Fruit fly (Drosophila melanogaster) whole organism, embryonic: ENCODE measurements around the gene Hacd2.

ENCODE experiments used
- Bteb2 ChIP-seq: fragments of 200-800 bp; sonication (Bioruptor generic); optimal IDR thresholded peaks from 2 replicates; lab custom pipeline; 2016; ENCODE audit warnings: missing biosample characterization, missing genetic modification characterization
- C15 ChIP-seq: fragments of 200-800 bp; sonication (Bioruptor generic); IDR thresholded peaks from 3 replicates; pipeline ENCODE4 v1.3.6; 2022; ENCODE audit warnings: missing biosample characterization, missing genetic modification characterization
- CG12155 ChIP-seq: fragments of 200-800 bp; sonication (Bioruptor generic); optimal IDR thresholded peaks from 3 replicates; lab custom pipeline; 2016; ENCODE audit warnings: missing biosample characterization, missing genetic modification characterization
- CG12236 ChIP-seq: fragments of 200-800 bp; sonication (Bioruptor generic); optimal IDR thresholded peaks from 2 replicates; lab custom pipeline; 2016; ENCODE audit warnings: missing biosample characterization, missing genetic modification characterization
- CG13287 ChIP-seq: fragments of 200-800 bp; sonication (Bioruptor generic); IDR thresholded peaks from 2 replicates; pipeline ENCODE4 v1.3.6; 2022; ENCODE audit warnings: missing biosample characterization, missing genetic modification characterization; ENCODE audit not compliant: partially characterized antibody
- CG13624 ChIP-seq: fragments of 200-800 bp; sonication (Bioruptor generic); optimal IDR thresholded peaks from 2 replicates; lab custom pipeline; 2016; ENCODE audit warnings: missing biosample characterization, missing genetic modification characterization
- CG1792 ChIP-seq: fragments of 200-800 bp; sonication (Bioruptor generic); optimal IDR thresholded peaks from 2 replicates; lab custom pipeline; 2016; ENCODE audit warnings: missing biosample characterization, missing genetic modification characterization
- CG31365 ChIP-seq: fragments of 200-800 bp; sonication (Bioruptor generic); optimal IDR thresholded peaks from 2 replicates; lab custom pipeline; 2018; ENCODE audit warnings: missing biosample characterization, mild to moderate bottlenecking, missing genetic modification characterization
- CG3163 ChIP-seq: fragments of 200-800 bp; sonication (Bioruptor generic); optimal IDR thresholded peaks from 3 replicates; lab custom pipeline; 2016; ENCODE audit warnings: missing biosample characterization, missing genetic modification characterization
- CG34224 ChIP-seq: fragments of 200-800 bp; sonication (Bioruptor generic); IDR thresholded peaks from 3 replicates; pipeline ENCODE4 v1.3.6; 2022; ENCODE audit warnings: missing biosample characterization, missing genetic modification characterization; ENCODE audit not compliant: partially characterized antibody
- CG4424 ChIP-seq: fragments of 200-800 bp; sonication (Bioruptor generic); optimal IDR thresholded peaks from 3 replicates; lab custom pipeline; 2016; ENCODE audit warnings: missing biosample characterization, missing genetic modification characterization
- CG4707 ChIP-seq: fragments of 200-800 bp; sonication (Bioruptor generic); optimal IDR thresholded peaks from 2 replicates; lab custom pipeline; 2018; ENCODE audit warnings: missing biosample characterization, mild to moderate bottlenecking, missing genetic modification characterization, moderate library complexity
- CG6254 ChIP-seq: fragments of 200-800 bp; sonication (Bioruptor generic); optimal IDR thresholded peaks from 3 replicates; lab custom pipeline; 2017; ENCODE audit warnings: mild to moderate bottlenecking, missing biosample characterization, missing genetic modification reagents, missing genetic modification characterization
- CG6683 ChIP-seq: fragments of 200-800 bp; sonication (Bioruptor generic); optimal IDR thresholded peaks from 2 replicates; lab custom pipeline; 2017; ENCODE audit warnings: missing biosample characterization, mild to moderate bottlenecking, missing genetic modification characterization, missing genetic modification reagents
- CG6689 ChIP-seq: fragments of 200-800 bp; sonication (Bioruptor generic); IDR thresholded peaks from 2 replicates; pipeline ENCODE4 v1.3.6; 2022; ENCODE audit warnings: missing biosample characterization, missing genetic modification characterization
- CG6854 ChIP-seq: fragments of 200-800 bp; sonication (Bioruptor generic); optimal IDR thresholded peaks from 3 replicates; lab custom pipeline; 2017; ENCODE audit warnings: missing biosample characterization, mild to moderate bottlenecking, missing genetic modification characterization
- CG7839 ChIP-seq: fragments of 200-800 bp; sonication (Bioruptor generic); optimal IDR thresholded peaks from 3 replicates; lab custom pipeline; 2018; ENCODE audit warnings: missing biosample characterization, mild to moderate bottlenecking, missing genetic modification characterization, moderate library complexity
- CG8359 ChIP-seq: fragments of 200-800 bp; sonication (Bioruptor generic); optimal IDR thresholded peaks from 2 replicates; lab custom pipeline; 2017; ENCODE audit warnings: missing biosample characterization, mild to moderate bottlenecking, missing genetic modification characterization, borderline replicate concordance
- CG9876 ChIP-seq: fragments of 200-800 bp; sonication (Bioruptor generic); optimal IDR thresholded peaks from 2 replicates; lab custom pipeline; 2016; ENCODE audit warnings: missing biosample characterization, missing genetic modification characterization
- Drgx ChIP-seq: fragments of 200-800 bp; sonication (Bioruptor generic); IDR thresholded peaks from 2 replicates; pipeline ENCODE4 v1.3.6; 2022; ENCODE audit warnings: missing biosample characterization, missing genetic modification characterization
- Elba2 ChIP-seq: fragments of 200-800 bp; sonication (Bioruptor generic); optimal IDR thresholded peaks from 3 replicates; lab custom pipeline; 2016; ENCODE audit warnings: missing biosample characterization, missing genetic modification characterization
- Fer1 ChIP-seq: fragments of 200-800 bp; sonication (Bioruptor generic); optimal IDR thresholded peaks from 2 replicates; lab custom pipeline; 2017; ENCODE audit warnings: missing biosample characterization, mild to moderate bottlenecking, missing genetic modification characterization
- Gsc ChIP-seq: fragments of 200-800 bp; sonication (Bioruptor generic); IDR thresholded peaks from 2 replicates; pipeline ENCODE4 v1.3.6; 2022; ENCODE audit warnings: missing biosample characterization, missing genetic modification characterization
- HLHmδ ChIP-seq: fragments of 200-800 bp; sonication (Bioruptor generic); optimal IDR thresholded peaks from 2 replicates; lab custom pipeline; 2018; ENCODE audit warnings: missing biosample characterization, mild to moderate bottlenecking, missing genetic modification characterization, moderate library complexity
- MBD-R2 ChIP-seq: fragments of 200-800 bp; sonication (Bioruptor generic); IDR thresholded peaks from 2 replicates; pipeline ENCODE4 v1.3.6; 2022; ENCODE audit warnings: missing biosample characterization, missing genetic modification characterization
- Meics ChIP-seq: fragments of 200-800 bp; sonication (Bioruptor generic); optimal IDR thresholded peaks from 2 replicates; lab custom pipeline; 2017; ENCODE audit warnings: missing biosample characterization, mild to moderate bottlenecking, missing genetic modification characterization
- NC2β ChIP-seq: fragments of 200-800 bp; sonication (Bioruptor generic); optimal IDR thresholded peaks from 2 replicates; lab custom pipeline; 2016; ENCODE audit warnings: missing biosample characterization, missing genetic modification characterization
- Neu2 ChIP-seq: fragments of 200-800 bp; sonication (Bioruptor generic); optimal IDR thresholded peaks from 3 replicates; lab custom pipeline; 2016; ENCODE audit warnings: missing biosample characterization, missing genetic modification characterization, borderline replicate concordance
- Optix ChIP-seq: fragments of 200-800 bp; sonication (Bioruptor generic); IDR thresholded peaks from 3 replicates; pipeline ENCODE4 v1.3.6; 2022; ENCODE audit warnings: missing biosample characterization, missing genetic modification characterization
- Rfx ChIP-seq: fragments of 200-800 bp; sonication (Bioruptor generic); IDR thresholded peaks from 2 replicates; pipeline ENCODE4 v1.3.6; 2022; ENCODE audit warnings: missing biosample characterization, missing genetic modification characterization
- al ChIP-seq: fragments of 200-800 bp; sonication (Bioruptor generic); IDR thresholded peaks from 2 replicates; pipeline ENCODE4 v1.3.6; 2022; ENCODE audit warnings: missing biosample characterization, missing genetic modification characterization
- ase ChIP-seq: fragments of 200-800 bp; sonication (Bioruptor generic); IDR thresholded peaks from 3 replicates; pipeline ENCODE4 v1.3.6; 2022; ENCODE audit warnings: missing biosample characterization, missing genetic modification characterization
- bab2 ChIP-seq: fragments of 200-800 bp; sonication (Bioruptor generic); optimal IDR thresholded peaks from 2 replicates; lab custom pipeline; 2016; ENCODE audit warnings: missing biosample characterization, missing genetic modification characterization
- cato ChIP-seq: fragments of 200-800 bp; sonication (Bioruptor generic); optimal IDR thresholded peaks from 2 replicates; lab custom pipeline; 2016; ENCODE audit warnings: missing biosample characterization, missing genetic modification characterization, borderline replicate concordance
- crp ChIP-seq, 2 experiments: fragments of 200-800 bp; sonication (Bioruptor generic); optimal IDR thresholded peaks; 2 replicates in 1 of 2; 3 replicates in 1 of 2; lab custom pipeline; 2017; ENCODE audit warnings: missing biosample characterization in 2 of 2, missing genetic modification characterization in 2 of 2, mild to moderate bottlenecking in 1 of 2, moderate library complexity in 1 of 2
- da ChIP-seq: fragments of 200-800 bp; sonication (Bioruptor generic); optimal IDR thresholded peaks from 2 replicates; lab custom pipeline; 2016; ENCODE audit warnings: missing biosample characterization, missing genetic modification characterization
- dan ChIP-seq: fragments of 200-800 bp; sonication (Bioruptor generic); IDR thresholded peaks from 2 replicates; pipeline ENCODE4 v1.3.6; 2022; ENCODE audit warnings: missing biosample characterization, missing genetic modification characterization
- disco-r ChIP-seq: fragments of 200-800 bp; sonication (Bioruptor generic); optimal IDR thresholded peaks from 2 replicates; lab custom pipeline; 2016; ENCODE audit warnings: missing biosample characterization, missing genetic modification characterization
- esg ChIP-seq: fragments of 200-800 bp; sonication (Bioruptor generic); conservative IDR thresholded peaks from 2 replicates; pipeline ENCODE4 v1.3.6; 2022; ENCODE audit warnings: missing biosample characterization, missing genetic modification characterization
- h ChIP-seq: fragments of >200 bp; optimal IDR thresholded peaks from 2 replicates; lab custom pipeline; 2017
- lov ChIP-seq, 2 experiments: fragments of 200-800 bp in 1 of 2; fragments of >200 bp in 1 of 2; sonication (Bioruptor generic) in 1 of 2; IDR thresholded peaks in 1 of 2; optimal IDR thresholded peaks in 1 of 2; 2 replicates in 1 of 2; 3 replicates in 1 of 2; pipeline versions ENCODE4 v1.3.6 to Lab custom; 2017 to 2022; ENCODE audit warnings: missing biosample characterization in 1 of 2, missing genetic modification characterization in 1 of 2
- nerfin-2 ChIP-seq: fragments of 200-800 bp; sonication (Bioruptor generic); IDR thresholded peaks from 2 replicates; pipeline ENCODE4 v1.3.6; 2022; ENCODE audit warnings: missing biosample characterization, missing genetic modification characterization; ENCODE audit not compliant: partially characterized antibody
- salm ChIP-seq: fragments of 200-800 bp; sonication (Bioruptor generic); optimal IDR thresholded peaks from 2 replicates; lab custom pipeline; 2018; ENCODE audit warnings: missing biosample characterization, mild to moderate bottlenecking, missing genetic modification characterization
- sd ChIP-seq: fragments of 200-800 bp; sonication (Bioruptor generic); optimal IDR thresholded peaks from 3 replicates; lab custom pipeline; 2018; ENCODE audit warnings: missing biosample characterization, mild to moderate bottlenecking, missing genetic modification characterization, moderate library complexity
- sens-2 ChIP-seq: fragments of 200-800 bp; sonication (Bioruptor generic); IDR thresholded peaks from 2 replicates; pipeline ENCODE4 v1.3.6; 2022; ENCODE audit warnings: missing biosample characterization, missing genetic modification characterization
- shn ChIP-seq: fragments of 200-800 bp; sonication (Bioruptor generic); optimal IDR thresholded peaks from 3 replicates; lab custom pipeline; 2016; ENCODE audit warnings: missing biosample characterization, missing genetic modification characterization
- sna ChIP-seq: fragments of 200-800 bp; sonication (Bioruptor generic); IDR thresholded peaks from 2 replicates; pipeline ENCODE4 v1.3.6; 2022; ENCODE audit warnings: missing biosample characterization, missing genetic modification characterization; ENCODE audit not compliant: partially characterized antibody
- sqz ChIP-seq: fragments of 200-800 bp; sonication (Bioruptor generic); optimal IDR thresholded peaks from 3 replicates; lab custom pipeline; 2018; ENCODE audit warnings: missing biosample characterization, mild to moderate bottlenecking, missing genetic modification characterization
- twi ChIP-seq: fragments of 200-800 bp; optimal IDR thresholded peaks from 2 replicates; lab custom pipeline; 2019; ENCODE audit warnings: missing biosample characterization, mild to moderate bottlenecking, missing genetic modification characterization, moderate library complexity
- zen2 ChIP-seq: fragments of 200-800 bp; sonication (Bioruptor generic); IDR thresholded peaks from 3 replicates; pipeline ENCODE4 v1.3.6; 2022; ENCODE audit warnings: missing biosample characterization, missing genetic modification characterization; ENCODE audit not compliant: partially characterized antibody

Gene Hacd2

DNA sequence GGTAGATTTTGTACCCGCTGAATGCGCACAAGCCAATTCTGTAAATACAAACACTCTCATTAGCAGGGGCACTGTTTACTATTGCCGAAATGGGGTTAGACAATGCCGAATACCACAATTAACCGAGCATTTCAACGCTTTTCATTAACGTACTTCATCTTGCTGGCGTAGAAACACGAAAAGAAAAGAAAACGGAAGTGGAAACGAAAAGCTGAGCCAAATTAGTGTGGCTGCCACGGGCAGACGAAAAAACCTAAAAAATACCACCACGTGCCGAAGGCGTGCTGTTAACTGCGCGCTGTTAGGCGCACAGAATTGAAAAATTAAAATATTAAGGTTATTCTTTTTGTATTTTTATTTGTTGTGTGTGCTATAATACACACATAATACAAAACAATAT, 50.5 kb downstream of the Hacd2 start, which contains the start of gene RpL24 (continued):
- TF ChIP-seq salm, result peak; percentile 84
- peak; percentile 92 for TF ChIP-seq CG13624 (GFP tag; lab: Kevin White, UChicago)
- TF ChIP-seq NC2β (GFP tag; lab: Kevin White, UChicago), result peak; percentile 97
- peak; percentile 26; the same call in 1 of the 2 replicates for TF ChIP-seq CG13287 (GFP tag; lab: Robert Waterston, UW)
- no peak for TF ChIP-seq dan
- peak; percentile 95 for TF ChIP-seq CG6854 (GFP tag; lab: Kevin White, UChicago)
- peak; percentile 66 for TF ChIP-seq cato (GFP tag; lab: Kevin White, UChicago)
- TF ChIP-seq CG4424 (GFP tag; lab: Kevin White, UChicago), result peak; percentile 90
- no peak for TF ChIP-seq nerfin-2 (GFP tag; lab: Robert Waterston, UW)
- peak; percentile 89 for TF ChIP-seq shn
- TF ChIP-seq CG6254 (GFP tag; lab: Kevin White, UChicago), result peak; percentile 86
- peak; percentile 72 for TF ChIP-seq CG6689 (GFP tag; lab: Robert Waterston, UW)
- TF ChIP-seq ase (GFP tag; lab: Robert Waterston, UW), result peak; percentile 76; the same call in 2 of the 3 replicates
- TF ChIP-seq Bteb2 (GFP tag; lab: Kevin White, UChicago), result peak; percentile 86
- TF ChIP-seq CG9876 (GFP tag; lab: Kevin White, UChicago), result peak; percentile 88
- peak; percentile 68; the same call in 2 of the 3 replicates for TF ChIP-seq C15
- TF ChIP-seq CG34224 (GFP tag; lab: Robert Waterston, UW), result no peak
- peak; percentile 92 for TF ChIP-seq sqz (GFP tag; lab: Kevin White, UChicago)
- no peak for TF ChIP-seq sd (tag; lab: Kevin White, UChicago)
- no peak for TF ChIP-seq Neu2 (GFP tag; lab: Kevin White, UChicago)
- TF ChIP-seq sna, result no peak
- peak in 1 of 2 experiments; percentile 63 for TF ChIP-seq crp (GFP tag; optimal IDR thresholded peaks at IDR 0.05; lab: Kevin White, UChicago)
- peak; percentile 91 for TF ChIP-seq CG4707 (GFP tag; lab: Kevin White, UChicago)
- peak; percentile 71 for TF ChIP-seq MBD-R2 (GFP tag; lab: Robert Waterston, UW)
- TF ChIP-seq disco-r (GFP tag; lab: Kevin White, UChicago), result peak; percentile 89
- peak; percentile 92 for TF ChIP-seq CG12236
- peak; percentile 80 for TF ChIP-seq CG1792 (GFP tag; lab: Kevin White, UChicago)
- peak; percentile 71 for TF ChIP-seq CG12155
- TF ChIP-seq CG6683 (GFP tag; lab: Kevin White, UChicago), result peak; percentile 90
- TF ChIP-seq Elba2, result no peak
- peak; percentile 80 for TF ChIP-seq da (GFP tag; lab: Kevin White, UChicago)
- TF ChIP-seq sens-2 (GFP tag; lab: Robert Waterston, UW), result peak; percentile 91
- TF ChIP-seq CG7839 (tag; lab: Kevin White, UChicago), result peak; percentile 86
- TF ChIP-seq Fer1 (GFP tag; lab: Kevin White, UChicago), result peak; percentile 97
- no peak for TF ChIP-seq esg (GFP tag; lab: Robert Waterston, UW)
- TF ChIP-seq zen2, result no peak; the same call in 2 of the 3 replicates
- TF ChIP-seq Optix (GFP tag; lab: Robert Waterston, UW), result peak; percentile 73
- peak; percentile 88 for TF ChIP-seq CG31365
- peak; percentile 73 for TF ChIP-seq twi (tag; lab: Kevin White, UChicago)
- peak; percentile 94 for TF ChIP-seq Rfx (GFP tag; lab: Robert Waterston, UW)
- TF ChIP-seq HLHmδ (GFP tag; lab: Kevin White, UChicago), result peak; percentile 94
- no peak for TF ChIP-seq h
- peak; percentile 56 for TF ChIP-seq al (GFP tag; lab: Robert Waterston, UW)
- peak; percentile 85 for TF ChIP-seq CG8359 (GFP tag; lab: Kevin White, UChicago)
- peak; percentile 82 for TF ChIP-seq CG3163
- TF ChIP-seq bab2 (GFP tag; lab: Kevin White, UChicago), result peak; percentile 47
- TF ChIP-seq lov (optimal IDR thresholded peaks at IDR 0.05; lab: Kevin White, UChicago), result no peak
- peak; percentile 98 for TF ChIP-seq lov (GFP tag; IDR thresholded peaks at IDR 0.05; lab: Robert Waterston, UW)
- no peak for TF ChIP-seq Gsc (GFP tag; lab: Robert Waterston, UW)
- TF ChIP-seq Meics (GFP tag; lab: Kevin White, UChicago), result peak; percentile 97
- TF ChIP-seq Drgx (GFP tag; lab: Robert Waterston, UW), result peak; percentile 36
